ENCODE assay signal across 2 worm cellular contexts in the genomic region with DNA sequence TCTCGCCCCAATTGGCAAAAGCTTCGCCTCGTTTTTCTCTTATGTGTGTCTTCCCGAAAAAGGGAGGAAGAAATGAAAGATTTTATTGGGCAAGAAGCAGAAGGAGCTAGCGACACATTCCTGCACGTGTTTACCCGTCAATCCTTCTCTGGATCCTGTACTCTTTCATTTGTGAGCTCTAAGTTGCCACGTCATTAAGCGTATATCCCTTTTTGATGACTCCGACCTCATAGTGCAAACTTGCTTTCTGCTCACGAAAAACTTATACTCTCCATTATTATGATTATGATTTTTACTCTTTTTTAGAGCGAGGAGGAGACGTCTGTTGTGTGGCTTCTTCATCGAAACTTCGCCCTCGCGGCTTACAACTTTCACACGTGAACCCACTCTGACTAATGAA.
TF ChIP-seq lines count a peak whose summit lies in the region.

Gene F27B10.1 (plus strand): TSS at position 301 of the 400 bp plus-strand sequence.

TF ChIP-seq in whole organism, L1 larva, 84 proteins besides CTCF, POLR2A, EP300 and RAD21:
- TF ChIP-seq egl-13 (tag; optimal IDR thresholded peaks at IDR 0.05; lab: Kevin White, UChicago) = no peak
- TF ChIP-seq lin-14 (GFP tag; optimal IDR thresholded peaks at IDR 0.05; lab: Kevin White, UChicago) = peak; percentile 4

TF ChIP-seq in whole organism, L2 larva, 48 proteins besides CTCF, POLR2A, EP300 and RAD21:
- TF ChIP-seq mbf-1 (tag; optimal IDR thresholded peaks at IDR 0.05; lab: Kevin White, UChicago) (no peak), crh-2 (tag; optimal IDR thresholded peaks at IDR 0.05; lab: Kevin White, UChicago) (peak; percentile 41)
TF ChIP-seq in whole organism, L2 larva: peak in this region for 1.
